Fruit fly (Drosophila melanogaster) whole organism, embryonic: ENCODE measurements around the gene gammaTub37C.

Experiments used
- ATbp ChIP-seq: fragments of 200-800 bp; sonication (Bioruptor generic); optimal IDR thresholded peaks from 2 replicates; lab custom pipeline; 2017; ENCODE audit warnings: missing biosample characterization, mild to moderate bottlenecking, missing genetic modification characterization, missing genetic modification reagents
- CG11085 ChIP-seq: fragments of 200-800 bp; sonication (Bioruptor generic); IDR thresholded peaks from 2 replicates; pipeline ENCODE4 v1.3.6; 2022; ENCODE audit warnings: missing biosample characterization, missing genetic modification characterization
- CG11696 ChIP-seq: fragments of 200-800 bp; sonication (Bioruptor generic); IDR thresholded peaks from 2 replicates; pipeline ENCODE4 v1.3.6; 2022; ENCODE audit warnings: missing biosample characterization, missing genetic modification characterization
- CG13123 ChIP-seq: fragments of 200-800 bp; sonication (Bioruptor generic); optimal IDR thresholded peaks from 2 replicates; lab custom pipeline; 2016; ENCODE audit warnings: missing biosample characterization, missing genetic modification characterization
- CG13296 ChIP-seq: fragments of 200-800 bp; sonication (Bioruptor generic); optimal IDR thresholded peaks from 3 replicates; lab custom pipeline; 2018; ENCODE audit warnings: missing biosample characterization, mild to moderate bottlenecking, missing genetic modification characterization
- CG1792 ChIP-seq: fragments of 200-800 bp; sonication (Bioruptor generic); optimal IDR thresholded peaks from 2 replicates; lab custom pipeline; 2016; ENCODE audit warnings: missing biosample characterization, missing genetic modification characterization
- CG1832 ChIP-seq: fragments of 200-800 bp; sonication (Bioruptor generic); optimal IDR thresholded peaks from 2 replicates; lab custom pipeline; 2017; ENCODE audit warnings: missing biosample characterization, mild to moderate bottlenecking, missing genetic modification characterization, inconsistent platforms
- CG2129 ChIP-seq: fragments of 200-800 bp; sonication (Bioruptor generic); IDR thresholded peaks from 2 replicates; pipeline ENCODE4 v1.3.6; 2022; ENCODE audit warnings: missing biosample characterization, missing genetic modification characterization; ENCODE audit not compliant: partially characterized antibody
- CG2712 ChIP-seq: fragments of 200-800 bp; optimal IDR thresholded peaks from 3 replicates; lab custom pipeline; 2019; ENCODE audit warnings: missing biosample characterization, mild to moderate bottlenecking, missing genetic modification characterization, moderate library complexity
- CG31365 ChIP-seq: fragments of 200-800 bp; sonication (Bioruptor generic); optimal IDR thresholded peaks from 2 replicates; lab custom pipeline; 2018; ENCODE audit warnings: missing biosample characterization, mild to moderate bottlenecking, missing genetic modification characterization
- CG32772 ChIP-seq: fragments of 200-800 bp; sonication (Bioruptor generic); IDR thresholded peaks from 2 replicates; pipeline ENCODE4 v1.3.6; 2022; ENCODE audit warnings: missing biosample characterization, missing genetic modification characterization
- CG3726 ChIP-seq: fragments of 200-800 bp; sonication (Bioruptor generic); IDR thresholded peaks from 3 replicates; pipeline ENCODE4, ENCODE4 v1.3.6; 2022; ENCODE audit warnings: missing biosample characterization, missing genetic modification characterization
- CG3838 ChIP-seq: fragments of 200-800 bp; sonication (Bioruptor generic); optimal IDR thresholded peaks from 3 replicates; lab custom pipeline; 2016; ENCODE audit warnings: missing biosample characterization, missing genetic modification characterization
- CG4360 ChIP-seq: fragments of 200-800 bp; sonication (Bioruptor generic); IDR thresholded peaks from 2 replicates; pipeline ENCODE4 v1.3.6; 2022; ENCODE audit warnings: missing biosample characterization, missing genetic modification characterization
- CG5953 ChIP-seq: fragments of 200-800 bp; sonication (Bioruptor generic); IDR thresholded peaks from 2 replicates; pipeline ENCODE4 v1.3.6; 2022; ENCODE audit warnings: missing biosample characterization, missing genetic modification characterization
- CG7928 ChIP-seq: fragments of 200-800 bp; sonication (Bioruptor generic); optimal IDR thresholded peaks from 2 replicates; lab custom pipeline; 2017; ENCODE audit warnings: missing biosample characterization, mild to moderate bottlenecking, missing genetic modification characterization
- CG7963 ChIP-seq: fragments of 200-800 bp; sonication (Bioruptor generic); IDR thresholded peaks from 3 replicates; pipeline ENCODE4 v1.3.6; 2022; ENCODE audit warnings: missing biosample characterization, missing genetic modification characterization; ENCODE audit not compliant: partially characterized antibody
- CG9932 ChIP-seq: fragments of 200-800 bp; sonication (Bioruptor generic); IDR thresholded peaks from 2 replicates; pipeline ENCODE4 v1.3.6; 2022; ENCODE audit warnings: missing biosample characterization, missing genetic modification characterization
- CoRest ChIP-seq: fragments of 200-800 bp; sonication (Bioruptor generic); optimal IDR thresholded peaks from 3 replicates; lab custom pipeline; 2018; ENCODE audit warnings: missing biosample characterization, mild to moderate bottlenecking, missing genetic modification characterization, moderate library complexity
- Dll ChIP-seq: fragments of 200-800 bp; sonication (Bioruptor generic); IDR thresholded peaks from 4 replicates; pipeline ENCODE4 v1.3.6; 2022; ENCODE audit warnings: missing biosample characterization, missing genetic modification characterization; ENCODE audit not compliant: partially characterized antibody
- Doc3 ChIP-seq: fragments of 200-800 bp; sonication (Bioruptor generic); IDR thresholded peaks from 3 replicates; pipeline ENCODE4 v1.3.6; 2022; ENCODE audit warnings: missing biosample characterization, missing genetic modification characterization; ENCODE audit not compliant: partially characterized antibody
- Drgx ChIP-seq: fragments of 200-800 bp; sonication (Bioruptor generic); IDR thresholded peaks from 2 replicates; pipeline ENCODE4 v1.3.6; 2022; ENCODE audit warnings: missing biosample characterization, missing genetic modification characterization
- E2f2 ChIP-seq: fragments of 200-800 bp; sonication (Bioruptor generic); IDR thresholded peaks from 2 replicates; pipeline ENCODE4 v1.3.6; 2022; ENCODE audit warnings: missing biosample characterization, missing genetic modification characterization
- Eip74EF ChIP-seq, 2 experiments: fragments of 200-800 bp in 1 of 2; fragments of >200 bp in 1 of 2; sonication (Bioruptor generic) in 1 of 2; optimal IDR thresholded peaks; 2 replicates each; lab custom pipeline; 2017 to 2019; ENCODE audit warnings: missing biosample characterization in 2 of 2, missing genetic modification characterization in 2 of 2, mild to moderate bottlenecking in 1 of 2, moderate library complexity in 1 of 2
- Ets97D ChIP-seq: fragments of 200-800 bp; sonication (Bioruptor generic); optimal IDR thresholded peaks from 3 replicates; lab custom pipeline; 2016; ENCODE audit warnings: missing biosample characterization, missing genetic modification characterization
- HHEX ChIP-seq: fragments of 200-800 bp; sonication (Bioruptor generic); optimal IDR thresholded peaks from 3 replicates; lab custom pipeline; 2017; ENCODE audit warnings: missing biosample characterization, mild to moderate bottlenecking, missing genetic modification characterization, missing genetic modification reagents
- Sry-δ ChIP-seq: fragments of 200-800 bp; sonication (Bioruptor generic); optimal IDR thresholded peaks from 2 replicates; lab custom pipeline; 2016; ENCODE audit warnings: missing biosample characterization, missing genetic modification characterization
- YL-1 ChIP-seq: fragments of 200-800 bp; sonication (Bioruptor generic); optimal IDR thresholded peaks from 3 replicates; lab custom pipeline; 2017; ENCODE audit warnings: missing biosample characterization, mild to moderate bottlenecking, missing genetic modification characterization
- ase ChIP-seq: fragments of 200-800 bp; sonication (Bioruptor generic); IDR thresholded peaks from 3 replicates; pipeline ENCODE4 v1.3.6; 2022; ENCODE audit warnings: missing biosample characterization, missing genetic modification characterization
- cas ChIP-seq: fragments of 200-800 bp; sonication (Bioruptor generic); IDR thresholded peaks from 2 replicates; pipeline ENCODE4 v1.3.6; 2022; ENCODE audit warnings: missing biosample characterization, missing genetic modification characterization
- croc ChIP-seq: fragments of 200-800 bp; sonication (Bioruptor generic); conservative IDR thresholded peaks from 3 replicates; pipeline ENCODE4 v1.3.6; 2022; ENCODE audit warnings: missing biosample characterization, missing genetic modification characterization
- crp ChIP-seq, 2 experiments: fragments of 200-800 bp; sonication (Bioruptor generic); optimal IDR thresholded peaks; 2 replicates in 1 of 2; 3 replicates in 1 of 2; lab custom pipeline; 2017; ENCODE audit warnings: missing biosample characterization in 2 of 2, missing genetic modification characterization in 2 of 2, mild to moderate bottlenecking in 1 of 2, moderate library complexity in 1 of 2
- da ChIP-seq: fragments of 200-800 bp; sonication (Bioruptor generic); optimal IDR thresholded peaks from 2 replicates; lab custom pipeline; 2016; ENCODE audit warnings: missing biosample characterization, missing genetic modification characterization
- esg ChIP-seq: fragments of 200-800 bp; sonication (Bioruptor generic); conservative IDR thresholded peaks from 2 replicates; pipeline ENCODE4 v1.3.6; 2022; ENCODE audit warnings: missing biosample characterization, missing genetic modification characterization
- eve ChIP-seq, 2 experiments: fragments of >200 bp; optimal IDR thresholded peaks; 2 replicates each; lab custom pipeline; 2017; ENCODE audit warnings: missing biosample characterization in 2 of 2, missing genetic modification characterization in 2 of 2
- fu2 ChIP-seq: fragments of 200-800 bp; sonication (Bioruptor generic); optimal IDR thresholded peaks from 2 replicates; lab custom pipeline; 2016; ENCODE audit warnings: missing biosample characterization, missing genetic modification characterization
- gem ChIP-seq: fragments of 200-800 bp; sonication (Bioruptor generic); optimal IDR thresholded peaks from 2 replicates; lab custom pipeline; 2019; ENCODE audit warnings: missing biosample characterization, mild to moderate bottlenecking, missing genetic modification characterization, moderate library complexity
- gfzf ChIP-seq: fragments of 200-800 bp; sonication (Bioruptor generic); optimal IDR thresholded peaks from 2 replicates; lab custom pipeline; 2016; ENCODE audit warnings: missing biosample characterization, mild to moderate bottlenecking, missing genetic modification characterization, moderate library complexity
- gsb-n ChIP-seq: fragments of 200-800 bp; sonication (Bioruptor generic); optimal IDR thresholded peaks from 3 replicates; lab custom pipeline; 2018; ENCODE audit warnings: missing biosample characterization, mild to moderate bottlenecking, missing genetic modification characterization
- inv ChIP-seq: fragments of 200-800 bp; sonication (Bioruptor generic); IDR thresholded peaks from 2 replicates; pipeline ENCODE4 v1.3.6; 2022; ENCODE audit warnings: missing biosample characterization, missing genetic modification characterization; ENCODE audit not compliant: partially characterized antibody
- lbe ChIP-seq: fragments of 200-800 bp; sonication (Bioruptor generic); optimal IDR thresholded peaks from 2 replicates; lab custom pipeline; 2016; ENCODE audit warnings: missing biosample characterization, mild to moderate bottlenecking, missing genetic modification characterization
- nau ChIP-seq: fragments of 200-800 bp; sonication (Bioruptor generic); optimal IDR thresholded peaks from 3 replicates; lab custom pipeline; 2017; ENCODE audit warnings: missing biosample characterization, mild to moderate bottlenecking, missing genetic modification characterization, missing genetic modification reagents
- odd ChIP-seq: fragments of 200-800 bp; sonication (Bioruptor generic); optimal IDR thresholded peaks from 2 replicates; lab custom pipeline; 2017; ENCODE audit warnings: missing biosample characterization, mild to moderate bottlenecking, missing genetic modification characterization
- pros ChIP-seq: fragments of 200-800 bp; sonication (Bioruptor generic); optimal IDR thresholded peaks from 3 replicates; lab custom pipeline; 2019; ENCODE audit warnings: missing biosample characterization, mild to moderate bottlenecking, missing genetic modification characterization, moderate library complexity
- psq ChIP-seq: fragments of 200-800 bp; sonication (Bioruptor generic); optimal IDR thresholded peaks from 2 replicates; lab custom pipeline; 2017; ENCODE audit warnings: missing biosample characterization, missing genetic modification characterization
- repo ChIP-seq: fragments of 200-800 bp; sonication (Bioruptor generic); optimal IDR thresholded peaks from 2 replicates; lab custom pipeline; 2016; ENCODE audit warnings: missing biosample characterization, missing genetic modification characterization
- sens ChIP-seq: fragments of 200-800 bp; sonication (Bioruptor generic); peaks from one replicate; lab custom pipeline; 2016; ENCODE audit warnings: missing biosample characterization, missing genetic modification characterization
- sens-2 ChIP-seq: fragments of 200-800 bp; sonication (Bioruptor generic); IDR thresholded peaks from 2 replicates; pipeline ENCODE4 v1.3.6; 2022; ENCODE audit warnings: missing biosample characterization, missing genetic modification characterization
- seq ChIP-seq: fragments of 200-800 bp; sonication (Bioruptor generic); IDR thresholded peaks from 2 replicates; pipeline ENCODE4 v1.3.6; 2022; ENCODE audit warnings: missing biosample characterization, missing genetic modification characterization
- ssp ChIP-seq: fragments of 200-800 bp; sonication (Bioruptor generic); IDR thresholded peaks from 2 replicates; pipeline ENCODE4 v1.3.6; 2022; ENCODE audit warnings: missing biosample characterization, missing genetic modification characterization
- tap ChIP-seq: fragments of 200-800 bp; optimal IDR thresholded peaks from 3 replicates; lab custom pipeline; 2019; ENCODE audit warnings: missing biosample characterization, mild to moderate bottlenecking, missing genetic modification characterization, moderate library complexity

Gene gammaTub37C

DNA sequence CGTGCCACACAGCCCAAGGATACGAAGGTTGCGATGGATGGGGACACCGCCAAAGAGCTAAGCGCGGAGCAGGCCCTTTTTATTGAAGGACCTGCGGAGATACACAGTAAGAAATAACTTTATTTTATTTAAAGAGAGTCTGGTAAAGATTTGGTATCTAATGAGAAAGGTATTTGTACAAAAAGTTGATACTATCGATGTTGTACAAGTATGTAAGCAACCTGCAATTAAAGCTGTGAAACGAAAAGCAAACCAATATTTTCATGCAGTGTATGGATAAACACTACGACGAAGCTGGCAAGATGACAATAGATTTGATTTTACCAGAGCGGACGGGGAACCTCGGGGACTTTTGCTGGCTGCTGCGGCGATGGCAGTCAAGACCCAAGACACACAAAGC, 47.8 kb upstream of the gammaTub37C start (continued):
- 0 out of 2 replicates have a peak, but pooled peaks have one; percentile 17 for TF ChIP-seq esg
- TF ChIP-seq CG5953 (GFP tag; lab: Robert Waterston, UW), result no peak
- TF ChIP-seq CoRest, result peak; percentile 47
- TF ChIP-seq ase (GFP tag; lab: Robert Waterston, UW), result no peak
- no peak for TF ChIP-seq gfzf
- TF ChIP-seq da (GFP tag; lab: Kevin White, UChicago), result no peak
- no peak for TF ChIP-seq nau
- peak; percentile 80 for TF ChIP-seq sens
- TF ChIP-seq YL-1 (GFP tag; lab: Kevin White, UChicago), result no peak
- no peak for TF ChIP-seq repo (GFP tag; lab: Kevin White, UChicago)
- TF ChIP-seq Ets97D, result no peak
- no peak for TF ChIP-seq fu2
- TF ChIP-seq E2f2, result peak; percentile 7; the same call in 1 of the 2 replicates
- no peak for TF ChIP-seq cas
- TF ChIP-seq Sry-δ, result no peak
- no peak for TF ChIP-seq CG3838 (GFP tag; lab: Kevin White, UChicago)
- TF ChIP-seq CG31365 (tag; lab: Kevin White, UChicago), result no peak
- no peak for TF ChIP-seq CG13296
- TF ChIP-seq CG11085 (GFP tag; lab: Robert Waterston, UW), result no peak
- no peak for TF ChIP-seq gsb-n (tag; lab: Kevin White, UChicago)
- TF ChIP-seq odd (GFP tag; lab: Kevin White, UChicago), result no peak
- no peak for TF ChIP-seq CG3726 (GFP tag; lab: Robert Waterston, UW)
- TF ChIP-seq sens-2 (GFP tag; lab: Robert Waterston, UW), result no peak
- no peak for TF ChIP-seq CG4360 (GFP tag; lab: Robert Waterston, UW)
- TF ChIP-seq HHEX, result no peak
- no peak for TF ChIP-seq eve (GFP tag; optimal IDR thresholded peaks at IDR 0.05; lab: Kevin White, UChicago)
- TF ChIP-seq CG2129 (GFP tag; lab: Robert Waterston, UW), result no peak
- no peak for TF ChIP-seq Drgx (GFP tag; lab: Robert Waterston, UW)
- no peak for TF ChIP-seq psq (GFP tag; lab: Kevin White, UChicago)
- TF ChIP-seq tap (tag; lab: Kevin White, UChicago), result no peak
- no peak for TF ChIP-seq Doc3 (GFP tag; lab: Robert Waterston, UW)
- TF ChIP-seq CG13123 (GFP tag; lab: Kevin White, UChicago), result no peak
- no peak for TF ChIP-seq CG7963 (GFP tag; lab: Robert Waterston, UW)
- TF ChIP-seq CG7928 (GFP tag; lab: Kevin White, UChicago), result no peak
- TF ChIP-seq ssp (GFP tag; lab: Robert Waterston, UW), result no peak
- TF ChIP-seq seq (GFP tag; lab: Robert Waterston, UW), result 0 out of 2 replicates have a peak, but pooled peaks have one; percentile 36
- no peak for TF ChIP-seq CG32772 (GFP tag; lab: Robert Waterston, UW)
- 0 out of 2 replicates have a peak, but pooled peaks have one; percentile 33 for TF ChIP-seq CG11696 (GFP tag; lab: Robert Waterston, UW)
- TF ChIP-seq Eip74EF (GFP tag; optimal IDR thresholded peaks at IDR 0.05; lab: Kevin White, UChicago), result no peak
- TF ChIP-seq Dll (GFP tag; lab: Robert Waterston, UW), result no peak
- no peak for TF ChIP-seq CG1832 (GFP tag; lab: Kevin White, UChicago)
- no peak for TF ChIP-seq inv
- TF ChIP-seq pros (GFP tag; lab: Kevin White, UChicago), result no peak
- TF ChIP-seq ATbp (GFP tag; lab: Kevin White, UChicago), result peak; percentile 17
- no peak for TF ChIP-seq CG1792
- TF ChIP-seq gem (tag; lab: Kevin White, UChicago), result peak; percentile 64
- no peak for TF ChIP-seq croc (GFP tag; lab: Robert Waterston, UW)
- TF ChIP-seq CG2712 (tag; lab: Kevin White, UChicago), result peak; percentile 34
- TF ChIP-seq crp (GFP tag; optimal IDR thresholded peaks at IDR 0.05; lab: Kevin White, UChicago), result no peak
- peak; percentile 18; the same call in 1 of the 2 replicates for TF ChIP-seq CG9932 (GFP tag; lab: Robert Waterston, UW)
- no peak for TF ChIP-seq lbe
